Worm (Caenorhabditis elegans): ENCODE data around the gene ndx-9.
A peak's percentile ranks its signal among the peaks of the same experiment; 100 is the strongest.

Gene ndx-9

ce11 chrIV:11049806-11050205 is 38.0 kb upstream of the ndx-9 start, which contains the start of gene F36H1.3:
F36H1.3 (plus strand) TSS chrIV:11050128.
- no peak for TF ChIP-seq lin-39 (tag; optimal IDR thresholded peaks at IDR 0.05)
- TF ChIP-seq nhr-77 (tag; optimal IDR thresholded peaks at IDR 0.05) = no peak

- TF ChIP-seq C04F5.9 (tag; optimal IDR thresholded peaks at IDR 0.05) (no peak), tlp-1 (tag; optimal IDR thresholded peaks at IDR 0.05) (no peak), nhr-19 (GFP tag; conservative IDR thresholded peaks at IDR 0.05) (no peak), unc-62 (GFP tag; optimal IDR thresholded peaks at IDR 0.05) (no peak)
Observed at ce11 chrIV:11048871-11049270, 37.1 kb upstream of the ndx-9 start, which contains the start of gene F36H1.11. F36H1.11 (plus strand) TSS chrIV:11049171.

- no peak for TF ChIP-seq nhr-237 (tag; optimal IDR thresholded peaks at IDR 0.05)
- TF ChIP-seq C34B4.2 (tag; optimal IDR thresholded peaks at IDR 0.05) = no peak
- TF ChIP-seq jun-1 (tag; optimal IDR thresholded peaks at IDR 0.05) = no peak
- no peak for TF ChIP-seq nhr-28 (tag; optimal IDR thresholded peaks at IDR 0.05)
- TF ChIP-seq nhr-19 (GFP tag; conservative IDR thresholded peaks at IDR 0.05) = no peak
- no peak for TF ChIP-seq pag-3 (tag; optimal IDR thresholded peaks at IDR 0.05; ENCODE audit: borderline replicate concordance, insufficient read depth)
- no peak for TF ChIP-seq lin-13 (GFP tag; optimal IDR thresholded peaks at IDR 0.05)
Observed at ce11 chrIV:11044377-11044776, 32.6 kb upstream of the ndx-9 start.

- TF ChIP-seq unc-86 (tag; optimal IDR thresholded peaks at IDR 0.05) (no peak), lsy-2 (tag; optimal IDR thresholded peaks at IDR 0.05) (peak in 1 of 2 experiments; percentile 7), snu-23 (GFP tag; optimal IDR thresholded peaks at IDR 0.05) (peak; percentile 15), lir-3 (tag; optimal IDR thresholded peaks at IDR 0.05; ENCODE audit: poor library complexity) (no peak), nhr-237 (tag; optimal IDR thresholded peaks at IDR 0.05) (no peak), hlh-17 (GFP tag; optimal IDR thresholded peaks at IDR 0.05; ENCODE audit: borderline replicate concordance) (no peak), efl-1 (optimal IDR thresholded peaks at IDR 0.05) (peak in 1 of 2 experiments; percentile 27), efl-1 (GFP tag; optimal IDR thresholded peaks at IDR 0.05 in 1 of 2) (peak in 1 of 2 experiments; percentile 22), rnt-1 (tag; optimal IDR thresholded peaks at IDR 0.05) (peak; percentile 1)
Observed at ce11 chrIV:11038665-11039064, 26.8 kb upstream of the ndx-9 start.

ce11 chrIV:11038618-11038664 is 26.6 kb upstream of the ndx-9 start, which contains the start of gene kdin-1:
kdin-1 (plus strand) TSS chrIV:11038655.
- TF ChIP-seq C16A3.4 (tag; optimal IDR thresholded peaks at IDR 0.05) = no peak
- TF ChIP-seq ztf-11 (tag; optimal IDR thresholded peaks at IDR 0.05) = no peak
- no peak for TF ChIP-seq ceh-90 (tag; optimal IDR thresholded peaks at IDR 0.05)
- TF ChIP-seq pag-3 (tag; optimal IDR thresholded peaks at IDR 0.05; ENCODE audit: borderline replicate concordance, insufficient read depth) = no peak
- TF ChIP-seq fkh-10 (GFP tag; optimal IDR thresholded peaks at IDR 0.05) = no peak
- no peak for TF ChIP-seq efl-3 (GFP tag; optimal IDR thresholded peaks at IDR 0.05)
- no peak for TF ChIP-seq hpl-2 (GFP tag; optimal IDR thresholded peaks at IDR 0.05)
- no peak for TF ChIP-seq ztf-4 (tag; optimal IDR thresholded peaks at IDR 0.05)
- TF ChIP-seq irx-1 (tag; optimal IDR thresholded peaks at IDR 0.05) = no peak
- TF ChIP-seq nhr-76 (tag; optimal IDR thresholded peaks at IDR 0.05) = no peak
- no peak for TF ChIP-seq C34B4.2 (tag; optimal IDR thresholded peaks at IDR 0.05)
- no peak for TF ChIP-seq lin-14 (GFP tag; optimal IDR thresholded peaks at IDR 0.05)

- no peak for TF ChIP-seq ceh-63 (GFP tag; optimal IDR thresholded peaks at IDR 0.05)
- no peak for TF ChIP-seq pax-3 (tag; optimal IDR thresholded peaks at IDR 0.05)
- no peak for TF ChIP-seq nhr-28 (tag; optimal IDR thresholded peaks at IDR 0.05)
- TF ChIP-seq fkh-10 (GFP tag; optimal IDR thresholded peaks at IDR 0.05) = no peak
- TF ChIP-seq tbx-2 (tag; optimal IDR thresholded peaks at IDR 0.05) = no peak
- TF ChIP-seq F16B12.6 (tag; optimal IDR thresholded peaks at IDR 0.05) = no peak
- TF ChIP-seq egl-13 (tag; optimal IDR thresholded peaks at IDR 0.05) = no peak
- TF ChIP-seq pag-3 (tag; optimal IDR thresholded peaks at IDR 0.05; ENCODE audit: borderline replicate concordance, insufficient read depth) = no peak
- TF ChIP-seq nhr-77 (tag; optimal IDR thresholded peaks at IDR 0.05) = no peak
- no peak for TF ChIP-seq Y116A8C.19 (tag; optimal IDR thresholded peaks at IDR 0.05; ENCODE audit: borderline replicate concordance)
- no peak for TF ChIP-seq C34B4.2 (tag; optimal IDR thresholded peaks at IDR 0.05)
- no peak for TF ChIP-seq nhr-85 (tag)
Observed at ce11 chrIV:11038218-11038617, 26.4 kb upstream of the ndx-9 start.

All from whole organism, L1 larva.